Fruit fly (Drosophila melanogaster): Measurements from ENCODE around the gene CG12985.

Gene CG12985

DNA sequence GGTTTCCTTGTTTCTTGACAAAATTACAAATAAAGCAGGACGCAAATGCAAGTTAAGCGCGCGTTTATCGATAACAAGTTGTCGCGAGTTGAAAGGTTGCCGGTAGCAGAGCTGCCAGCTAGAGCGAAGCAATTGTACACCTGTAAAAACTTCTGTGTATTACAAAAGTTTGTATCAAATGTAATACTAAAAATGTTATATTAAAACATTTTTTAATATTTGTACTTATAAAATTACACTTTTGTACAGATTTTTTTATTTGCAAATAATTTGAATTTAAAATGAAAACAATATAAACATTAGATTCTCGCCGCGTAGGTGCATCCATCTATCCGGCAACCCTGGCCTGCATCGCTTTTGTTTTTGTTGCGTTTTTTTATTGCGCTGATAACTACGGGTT is 38.9 kb upstream of the CG12985 start, which contains the start of the genes CG8142 and Ucp4A (continued):
- TF ChIP-seq CG17359 (tag; optimal IDR thresholded peaks at IDR 0.05): peak; percentile 93
- peak; percentile 90 for TF ChIP-seq CG12942 (GFP tag; optimal IDR thresholded peaks at IDR 0.05)
- TF ChIP-seq CkIIα-i1 (GFP tag; IDR thresholded peaks at IDR 0.05): no peak; the same call in 1 of the 2 replicates
- TF ChIP-seq CG10366 (GFP tag; IDR thresholded peaks at IDR 0.05): peak; percentile 96
- TF ChIP-seq CG12219 (GFP tag; optimal IDR thresholded peaks at IDR 0.05): peak; percentile 64
- TF ChIP-seq CG4854 (GFP tag; optimal IDR thresholded peaks at IDR 0.05): peak; percentile 60
- TF ChIP-seq D (optimal IDR thresholded peaks at IDR 0.05): no peak
- peak; percentile 89 for TF ChIP-seq D (GFP tag; optimal IDR thresholded peaks at IDR 0.05)
- TF ChIP-seq bcd (GFP tag; optimal IDR thresholded peaks at IDR 0.05): peak; percentile 93
- no peak for TF ChIP-seq en (GFP tag; optimal IDR thresholded peaks at IDR 0.05)
- peak; percentile 72 for TF ChIP-seq CG11696 (GFP tag; IDR thresholded peaks at IDR 0.05)
- TF ChIP-seq CG3065 (GFP tag; optimal IDR thresholded peaks at IDR 0.05): peak; percentile 81
- TF ChIP-seq CG6813 (GFP tag; optimal IDR thresholded peaks at IDR 0.05): peak; percentile 78
- TF ChIP-seq Scr (GFP tag; IDR thresholded peaks at IDR 0.05; ENCODE audit: partially characterized antibody): peak; percentile 40
- peak; percentile 76 for TF ChIP-seq CG4360 (GFP tag; IDR thresholded peaks at IDR 0.05)
- TF ChIP-seq Hand (GFP tag; optimal IDR thresholded peaks at IDR 0.05): peak; percentile 41
- TF ChIP-seq ac (GFP tag; optimal IDR thresholded peaks at IDR 0.05): peak; percentile 18
- TF ChIP-seq D19B (GFP tag; optimal IDR thresholded peaks at IDR 0.05): peak; percentile 76
- TF ChIP-seq CG16815 (GFP tag; optimal IDR thresholded peaks at IDR 0.05): peak; percentile 88
- peak; percentile 94 for TF ChIP-seq Drgx (GFP tag; IDR thresholded peaks at IDR 0.05)
- peak; percentile 97 for TF ChIP-seq esg (GFP tag; conservative IDR thresholded peaks at IDR 0.05)
- peak; percentile 75 for TF ChIP-seq Lhr (GFP tag; optimal IDR thresholded peaks at IDR 0.05)
- peak; percentile 93 for TF ChIP-seq CG7839 (tag; optimal IDR thresholded peaks at IDR 0.05)
- TF ChIP-seq Oaz (GFP tag; IDR thresholded peaks at IDR 0.05): peak; percentile 92
- peak; percentile 51 for TF ChIP-seq BEAF-32 (GFP tag; optimal IDR thresholded peaks at IDR 0.05)
- TF ChIP-seq ems (GFP tag; optimal IDR thresholded peaks at IDR 0.05): peak; percentile 70
- TF ChIP-seq dmrt11E (tag; optimal IDR thresholded peaks at IDR 0.05): peak; percentile 91
- peak; percentile 91 for TF ChIP-seq CG4424 (GFP tag; optimal IDR thresholded peaks at IDR 0.05)
- TF ChIP-seq mirr (GFP tag; optimal IDR thresholded peaks at IDR 0.05): peak; percentile 52
- no peak for TF ChIP-seq corto (GFP tag; optimal IDR thresholded peaks at IDR 0.05)
- TF ChIP-seq unpg (GFP tag; optimal IDR thresholded peaks at IDR 0.05): peak; percentile 91
- TF ChIP-seq Sox102F (GFP tag; optimal IDR thresholded peaks at IDR 0.05): peak; percentile 92
- TF ChIP-seq BtbVII (GFP tag; optimal IDR thresholded peaks at IDR 0.05): peak; percentile 86
- peak; percentile 94 for TF ChIP-seq CG13775 (GFP tag; optimal IDR thresholded peaks at IDR 0.05)
- peak; percentile 92 for TF ChIP-seq dmrt99B (tag; optimal IDR thresholded peaks at IDR 0.05)
- peak; percentile 93 for TF ChIP-seq seq (GFP tag; IDR thresholded peaks at IDR 0.05)
- TF ChIP-seq YL-1 (GFP tag; optimal IDR thresholded peaks at IDR 0.05): peak; percentile 41
- TF ChIP-seq Awh (GFP tag; IDR thresholded peaks at IDR 0.05): peak; percentile 95
- TF ChIP-seq gro (GFP tag; optimal IDR thresholded peaks at IDR 0.05): peak; percentile 35
- peak; percentile 94 for TF ChIP-seq Xbp1 (GFP tag; optimal IDR thresholded peaks at IDR 0.05)
- no peak for TF ChIP-seq CG12236 (GFP tag; optimal IDR thresholded peaks at IDR 0.05)
- TF ChIP-seq crc (GFP tag; optimal IDR thresholded peaks at IDR 0.05): no peak
- peak; percentile 35 for TF ChIP-seq Bteb2 (GFP tag; optimal IDR thresholded peaks at IDR 0.05)
- TF ChIP-seq CG5953 (GFP tag; IDR thresholded peaks at IDR 0.05): peak; percentile 80
- TF ChIP-seq onecut (GFP tag; IDR thresholded peaks at IDR 0.05): peak; percentile 82
- TF ChIP-seq CG10209 (GFP tag; optimal IDR thresholded peaks at IDR 0.05): peak; percentile 93
- peak; percentile 90 for TF ChIP-seq az2 (GFP tag; optimal IDR thresholded peaks at IDR 0.05)
- TF ChIP-seq Ssrp (tag; optimal IDR thresholded peaks at IDR 0.05): peak; percentile 89
- TF ChIP-seq zfh2 (GFP tag; optimal IDR thresholded peaks at IDR 0.05): peak; percentile 62
- no peak for TF ChIP-seq fru (optimal IDR thresholded peaks at IDR 0.05)
- peak; percentile 83 for TF ChIP-seq CG13894 (tag; optimal IDR thresholded peaks at IDR 0.05)

Data from whole organism, embryonic.